Worm (Caenorhabditis elegans) whole organism, L2 larva: ENCODE data around the gene epic-2.

Experiments used
- C34F6.9 ChIP-seq: fragments of 150-350 bp; optimal IDR thresholded peaks from 2 replicates; lab custom pipeline; 2014; ENCODE audit warnings: missing biosample characterization, missing genetic modification characterization
- F13H6.1 ChIP-seq: sonication (generic microtip); optimal IDR thresholded peaks from 2 replicates; lab custom pipeline; 2016; ENCODE audit warnings: missing genetic modification characterization, missing compliant biosample characterization
- R02D3.7 ChIP-seq: fragments of 150-350 bp; optimal IDR thresholded peaks from 2 replicates; lab custom pipeline; 2014; ENCODE audit warnings: missing biosample characterization, missing genetic modification characterization
- ZK546.5 ChIP-seq: sonication (generic microtip); optimal IDR thresholded peaks from 2 replicates; lab custom pipeline; 2017; ENCODE audit warnings: missing biosample characterization, missing genetic modification characterization
- aly-2 ChIP-seq: fragments of 150-350 bp; optimal IDR thresholded peaks from 2 replicates; lab custom pipeline; 2014; ENCODE audit warnings: missing biosample characterization, missing genetic modification characterization
- ama-1 ChIP-seq: fragments of 150-350 bp; optimal IDR thresholded peaks from 2 replicates; lab custom pipeline; 2018; ENCODE audit warnings: inconsistent platforms
- ceh-16 ChIP-seq: fragments of 150-350 bp; optimal IDR thresholded peaks from 2 replicates; lab custom pipeline; 2014; ENCODE audit warnings: missing biosample characterization, missing genetic modification characterization
- ceh-82 ChIP-seq: fragments of 150-350 bp; optimal IDR thresholded peaks from 2 replicates; lab custom pipeline; 2014; ENCODE audit warnings: missing biosample characterization, missing genetic modification characterization
- crh-2 ChIP-seq: sonication (generic microtip); optimal IDR thresholded peaks from 2 replicates; lab custom pipeline; 2017; ENCODE audit warnings: missing biosample characterization, missing genetic modification characterization
- dmd-4 ChIP-seq: sonication (generic microtip); optimal IDR thresholded peaks from 2 replicates; lab custom pipeline; 2017; ENCODE audit warnings: missing biosample characterization, missing genetic modification characterization
- elt-3 ChIP-seq: sonication (generic microtip); optimal IDR thresholded peaks from 2 replicates; lab custom pipeline; 2017; ENCODE audit warnings: missing biosample characterization, missing genetic modification characterization
- gmeb-1 ChIP-seq: fragments of 150-350 bp; optimal IDR thresholded peaks from 2 replicates; lab custom pipeline; 2014; ENCODE audit warnings: missing biosample characterization, missing genetic modification characterization
- lin-11 ChIP-seq: fragments of 150-350 bp; sonication (generic microtip); optimal IDR thresholded peaks from 2 replicates; lab custom pipeline; 2014; ENCODE audit warnings: missing biosample characterization, missing genetic modification characterization, inconsistent platforms, mixed read lengths
- mab-5 ChIP-seq: fragments of 150-350 bp; optimal IDR thresholded peaks from 2 replicates; lab custom pipeline; 2014; ENCODE audit warnings: missing biosample characterization, missing genetic modification characterization
- mbf-1 ChIP-seq: sonication (generic microtip); optimal IDR thresholded peaks from 2 replicates; lab custom pipeline; 2017; ENCODE audit warnings: missing biosample characterization, missing genetic modification characterization
- mdl-1 ChIP-seq, 2 experiments: fragments of 150-350 bp in 1 of 2; sonication (generic microtip) in 1 of 2; optimal IDR thresholded peaks; 2 replicates each; lab custom pipeline; 2017; ENCODE audit warnings: missing biosample characterization in 2 of 2, missing genetic modification characterization in 2 of 2
- nhr-10 ChIP-seq: sonication (generic microtip); optimal IDR thresholded peaks from 2 replicates; lab custom pipeline; 2017; ENCODE audit warnings: missing biosample characterization, missing genetic modification characterization
- nhr-11 ChIP-seq: fragments of 150-350 bp; optimal IDR thresholded peaks from 2 replicates; lab custom pipeline; 2014; ENCODE audit warnings: missing biosample characterization, missing genetic modification characterization
- nhr-129 ChIP-seq: fragments of 150-350 bp; optimal IDR thresholded peaks from 2 replicates; lab custom pipeline; 2014; ENCODE audit warnings: missing biosample characterization, missing genetic modification characterization
- nhr-23 ChIP-seq: fragments of 150-350 bp; optimal IDR thresholded peaks from 2 replicates; lab custom pipeline; 2014; ENCODE audit warnings: missing biosample characterization, missing genetic modification reagents, missing genetic modification characterization
- nhr-237 ChIP-seq: fragments of 150-350 bp; optimal IDR thresholded peaks from 2 replicates; lab custom pipeline; 2014; ENCODE audit warnings: missing biosample characterization, missing genetic modification characterization
- nhr-25 ChIP-seq: fragments of 150-350 bp; sonication (generic microtip); optimal IDR thresholded peaks from 3 replicates; lab custom pipeline; 2014; ENCODE audit warnings: missing biosample characterization, missing genetic modification characterization
- nhr-6 ChIP-seq: fragments of 150-350 bp; optimal IDR thresholded peaks from 2 replicates; lab custom pipeline; 2014; ENCODE audit warnings: missing biosample characterization, missing genetic modification characterization
- nhr-77 ChIP-seq: fragments of 150-350 bp; optimal IDR thresholded peaks from 2 replicates; lab custom pipeline; 2014; ENCODE audit warnings: missing biosample characterization, missing genetic modification characterization
- peb-1 ChIP-seq: fragments of 150-350 bp; optimal IDR thresholded peaks from 2 replicates; lab custom pipeline; 2014; ENCODE audit warnings: missing biosample characterization, missing genetic modification characterization
- sem-4 ChIP-seq: fragments of 150-350 bp; optimal IDR thresholded peaks from 2 replicates; lab custom pipeline; 2014; ENCODE audit warnings: missing biosample characterization, missing genetic modification reagents, missing genetic modification characterization
- skn-1 ChIP-seq: sonication (generic microtip); optimal IDR thresholded peaks from 2 replicates; lab custom pipeline; 2017; ENCODE audit warnings: missing biosample characterization, missing genetic modification characterization
- sma-3 ChIP-seq: sonication (generic microtip); optimal IDR thresholded peaks from 2 replicates; lab custom pipeline; 2016; ENCODE audit warnings: missing genetic modification reagents, missing genetic modification characterization, missing compliant biosample characterization
- snpc-4 ChIP-seq: fragments of 150-350 bp; optimal IDR thresholded peaks from 2 replicates; lab custom pipeline; 2014; ENCODE audit warnings: missing biosample characterization, missing genetic modification characterization
- unc-39 ChIP-seq: fragments of 150-350 bp; optimal IDR thresholded peaks from 2 replicates; lab custom pipeline; 2014; ENCODE audit warnings: missing biosample characterization, missing genetic modification characterization
- unc-55 ChIP-seq: fragments of 150-350 bp; sonication (generic microtip); optimal IDR thresholded peaks from 3 replicates; lab custom pipeline; 2014; ENCODE audit warnings: missing biosample characterization, missing genetic modification reagents, missing genetic modification characterization
- unc-62 ChIP-seq: fragments of 150-350 bp; optimal IDR thresholded peaks from 2 replicates; lab custom pipeline; 2014; ENCODE audit warnings: missing biosample characterization, missing genetic modification reagents, missing genetic modification characterization
- ztf-1 ChIP-seq: fragments of 200-800 bp; sonication (Bioruptor generic); conservative IDR thresholded peaks from 2 replicates; pipeline ENCODE4 v1.3.6; 2022; ENCODE audit warnings: missing genetic modification characterization, missing compliant biosample characterization
- ztf-11 ChIP-seq: sonication (generic microtip); optimal IDR thresholded peaks from 2 replicates; lab custom pipeline; 2017; ENCODE audit warnings: missing biosample characterization, missing genetic modification characterization

epic-2 gene

DNA sequence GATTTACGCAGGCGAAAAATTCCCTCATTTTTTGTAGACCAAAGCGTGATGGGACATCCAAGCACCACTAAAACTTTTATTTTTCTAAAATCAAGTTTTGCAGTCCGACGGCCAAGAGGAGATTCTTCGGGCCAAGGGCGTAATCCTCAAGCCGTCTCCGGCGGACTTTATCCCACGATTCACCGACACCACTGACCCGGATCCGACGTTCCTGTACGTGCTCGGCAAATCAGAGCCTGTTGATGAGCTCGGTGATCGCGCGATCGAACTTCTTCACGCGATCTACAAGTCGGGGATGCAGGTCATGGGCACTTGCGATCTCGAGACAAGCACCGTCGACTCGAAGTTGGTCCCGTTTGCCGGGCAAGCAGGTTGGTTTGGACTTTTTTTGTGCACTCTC is 7.0 kb upstream of the epic-2 start:
- TF ChIP-seq ztf-1 (GFP tag; lab: Robert Waterston, UW) (no peak), ceh-16 (tag; lab: Kevin White, UChicago) (no peak), peb-1 (tag; lab: Kevin White, UChicago) (no peak), ceh-82 (tag; lab: Kevin White, UChicago) (no peak), nhr-237 (tag; lab: Kevin White, UChicago) (no peak), unc-39 (tag; lab: Kevin White, UChicago) (no peak), F13H6.1 (no peak), elt-3 (no peak)
- TF ChIP-seq, all 48 proteins: peak for 0

DNA sequence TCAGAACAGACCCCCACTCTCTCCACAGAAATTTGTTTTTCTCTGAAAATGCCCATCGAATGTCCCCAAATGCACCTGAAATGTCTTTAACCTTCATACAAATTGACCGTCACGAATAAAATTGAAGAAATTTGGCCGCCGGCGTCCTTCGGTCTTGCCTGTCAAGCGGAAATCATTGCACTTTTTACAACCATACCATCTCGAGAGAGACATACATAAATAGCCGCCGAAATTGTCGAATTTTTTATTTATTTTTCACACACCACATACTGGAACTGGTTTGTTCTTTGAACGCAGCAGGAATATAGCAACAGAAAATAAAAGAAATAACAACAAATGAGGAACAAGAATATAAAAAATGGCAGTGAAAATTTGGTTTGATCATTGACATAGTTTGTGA is 4.9 kb upstream of the epic-2 start:
- TF ChIP-seq nhr-25 = peak; percentile 74
- TF ChIP-seq ceh-16 (tag; lab: Kevin White, UChicago) = no peak
- TF ChIP-seq ztf-11 = no peak
- no peak for TF ChIP-seq nhr-129
- no peak for TF ChIP-seq unc-39 (tag; lab: Kevin White, UChicago)
- no peak for TF ChIP-seq mbf-1
- TF ChIP-seq lin-11 (tag; lab: Kevin White, UChicago) = no peak

DNA sequence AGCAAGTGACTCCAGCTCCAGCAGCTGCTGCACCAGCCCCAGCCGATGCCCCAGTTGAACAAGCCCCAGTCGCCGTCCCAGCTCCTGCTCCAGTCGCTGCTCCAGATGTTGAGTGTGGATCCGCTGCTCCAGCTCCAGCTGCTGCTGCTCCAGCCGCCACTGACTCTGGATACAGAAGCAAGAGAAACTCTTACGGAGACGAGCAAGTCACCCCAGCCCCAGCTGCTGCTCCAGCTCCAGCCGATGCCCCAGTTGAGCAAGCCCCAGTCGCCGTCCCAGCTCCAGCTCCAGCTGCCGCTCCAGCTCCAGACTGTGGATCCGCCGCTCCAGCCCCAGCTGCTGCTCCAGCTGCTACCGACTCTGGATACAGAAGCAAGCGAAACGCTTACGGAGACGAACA is 1.0 kb downstream of the epic-2 start:
- TF ChIP-seq crh-2 (tag; lab: Kevin White, UChicago) = no peak
- TF ChIP-seq unc-55 (GFP tag; lab: Kevin White, UChicago) = no peak
- no peak for TF ChIP-seq C34F6.9 (tag; lab: Kevin White, UChicago)
- no peak for TF ChIP-seq dmd-4 (tag; lab: Kevin White, UChicago)
- TF ChIP-seq skn-1 (tag; lab: Kevin White, UChicago) = no peak
- TF ChIP-seq lin-11 (tag; lab: Kevin White, UChicago) = no peak
- no peak for TF ChIP-seq gmeb-1 (tag; lab: Kevin White, UChicago)
- TF ChIP-seq ama-1 (lab: Kevin White, UChicago) = no peak
- no peak for TF ChIP-seq nhr-237 (tag; lab: Kevin White, UChicago)
- TF ChIP-seq nhr-11 (tag; lab: Kevin White, UChicago) = no peak
- no peak for TF ChIP-seq F13H6.1
- TF ChIP-seq sma-3 (GFP tag; lab: Kevin White, UChicago) = no peak
- no peak for TF ChIP-seq snpc-4 (tag; lab: Kevin White, UChicago)
- no peak for TF ChIP-seq ceh-82 (tag; lab: Kevin White, UChicago)
- TF ChIP-seq ztf-1 (GFP tag; lab: Robert Waterston, UW) = no peak

DNA sequence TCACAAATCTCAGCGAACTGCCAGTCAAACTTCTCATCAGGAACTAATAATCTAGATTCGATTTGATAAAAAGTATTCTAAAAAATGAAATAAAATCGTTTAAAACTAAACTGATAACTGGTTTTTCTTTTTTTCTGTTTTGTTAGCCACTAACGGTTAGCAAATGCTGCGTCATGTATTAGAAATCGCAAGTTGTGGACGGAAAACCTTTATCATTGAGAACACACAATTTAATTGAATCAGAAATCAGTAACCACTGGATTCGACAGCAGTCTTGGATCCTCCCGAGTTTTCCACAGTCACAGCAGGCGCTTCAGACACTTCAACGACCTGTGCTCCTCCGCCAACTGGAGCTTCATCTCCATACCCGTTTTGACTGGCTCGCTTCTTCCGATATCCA is 2.4 kb downstream of the epic-2 start:
- TF ChIP-seq sma-3 (GFP tag; lab: Kevin White, UChicago) (peak; percentile 40), nhr-25 (peak; percentile 27), ama-1 (lab: Kevin White, UChicago) (peak; percentile 28), skn-1 (tag; lab: Kevin White, UChicago) (no peak)

DNA sequence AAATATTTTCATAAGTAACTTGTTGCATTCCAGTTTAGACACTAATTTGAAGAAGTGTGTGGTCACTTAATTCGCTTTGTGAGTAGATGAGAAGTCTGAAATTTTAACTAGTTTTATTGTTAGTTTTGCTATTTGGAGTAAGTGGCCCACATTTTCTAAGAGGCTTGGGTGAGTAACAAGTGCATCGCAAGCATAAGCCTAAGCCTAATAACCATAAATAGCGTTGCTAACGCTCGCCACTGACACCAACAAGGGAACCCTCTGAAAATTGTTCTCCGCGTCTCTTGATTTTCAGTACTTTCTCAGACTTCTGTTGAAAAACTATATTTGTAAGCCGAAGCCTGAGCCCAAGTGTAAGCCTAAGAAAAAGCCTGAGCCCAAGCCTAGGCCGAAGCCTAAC is 3.7 kb downstream of the epic-2 start, which contains the start of gene epic-3:
Gene epic-3 (minus strand): TSS at position 101 of the 400 bp plus-strand sequence.
- no peak for TF ChIP-seq F13H6.1
- TF ChIP-seq snpc-4 (tag; lab: Kevin White, UChicago) = no peak
- no peak for TF ChIP-seq nhr-237 (tag; lab: Kevin White, UChicago)
- no peak for TF ChIP-seq sma-3 (GFP tag; lab: Kevin White, UChicago)
- no peak for TF ChIP-seq mdl-1 (tag; optimal IDR thresholded peaks at IDR 0.05; lab: Kevin White, UChicago)
- TF ChIP-seq peb-1 (tag; lab: Kevin White, UChicago) = no peak
- TF ChIP-seq ZK546.5 (tag; lab: Kevin White, UChicago) = no peak
- no peak for TF ChIP-seq gmeb-1 (tag; lab: Kevin White, UChicago)
- TF ChIP-seq nhr-10 (tag; lab: Kevin White, UChicago) = no peak
- no peak for TF ChIP-seq skn-1 (tag; lab: Kevin White, UChicago)

DNA sequence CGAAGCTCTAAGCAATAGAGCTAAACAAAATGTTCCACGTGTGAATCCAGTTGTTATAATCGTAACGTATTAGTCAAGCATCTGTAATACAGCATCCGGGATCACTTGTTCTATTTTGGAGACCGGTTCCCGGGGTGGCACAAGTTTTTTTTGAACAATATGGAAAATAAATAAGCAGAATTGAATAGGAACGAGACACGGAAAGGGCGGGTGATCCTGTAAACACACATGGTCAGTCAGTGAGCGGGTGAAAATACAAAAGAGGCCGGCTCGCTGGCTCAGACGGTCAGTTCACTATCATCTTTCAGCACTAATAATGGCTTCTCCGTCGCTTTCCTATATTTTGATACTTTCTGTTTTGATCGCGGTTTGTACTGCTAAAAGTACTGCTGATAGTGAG is 5.3 kb downstream of the epic-2 start, which contains the start of gene K08D12.8:
Gene K08D12.8 (plus strand): TSS at position 301 of the 400 bp plus-strand sequence.
- TF ChIP-seq nhr-6 (tag; lab: Kevin White, UChicago) (no peak), mdl-1 (tag; optimal IDR thresholded peaks at IDR 0.05; lab: Kevin White, UChicago) (no peak)

DNA sequence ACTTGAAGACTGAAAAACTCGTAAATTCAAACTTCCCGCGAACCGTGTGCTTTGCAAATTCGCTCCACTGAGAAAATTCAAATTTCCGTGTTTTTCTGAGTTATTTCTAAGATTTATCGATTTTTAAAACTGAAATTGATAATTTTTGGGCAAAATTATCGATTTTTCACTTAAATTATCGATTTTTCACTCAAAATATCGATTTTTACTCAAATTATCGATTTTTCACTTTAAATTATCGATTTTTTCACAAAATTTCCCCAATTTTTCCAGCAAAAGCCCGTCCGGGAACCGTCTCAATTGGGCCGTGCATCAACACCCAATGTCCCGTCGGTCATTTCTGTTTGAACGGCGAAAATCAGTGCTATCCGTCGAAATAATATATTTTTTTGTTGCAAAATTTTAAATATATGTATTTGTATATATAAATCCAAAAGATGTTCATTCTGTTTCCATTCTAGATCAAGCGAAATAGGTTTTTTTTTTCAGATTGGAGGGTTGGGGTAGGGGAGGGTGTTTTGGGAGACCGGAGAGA is 7.0 kb downstream of the epic-2 start:
- TF ChIP-seq peb-1 (tag; lab: Kevin White, UChicago) (no peak), mab-5 (tag; lab: Kevin White, UChicago) (no peak), ztf-1 (GFP tag; lab: Robert Waterston, UW) (no peak), nhr-237 (tag; lab: Kevin White, UChicago) (no peak), dmd-4 (tag; lab: Kevin White, UChicago) (no peak), aly-2 (tag; lab: Kevin White, UChicago) (no peak), ama-1 (lab: Kevin White, UChicago) (no peak), nhr-23 (tag; lab: Kevin White, UChicago) (no peak), nhr-129 (no peak), snpc-4 (tag; lab: Kevin White, UChicago) (no peak), F13H6.1 (no peak), nhr-77 (tag; lab: Kevin White, UChicago) (no peak), skn-1 (tag; lab: Kevin White, UChicago) (no peak), unc-62 (GFP tag; lab: Kevin White, UChicago) (no peak), crh-2 (tag; lab: Kevin White, UChicago) (no peak), sem-4 (tag; lab: Kevin White, UChicago) (no peak), R02D3.7 (tag; lab: Kevin White, UChicago) (no peak), ZK546.5 (tag; lab: Kevin White, UChicago) (no peak), nhr-10 (tag; lab: Kevin White, UChicago) (no peak)
- TF ChIP-seq, all 48 proteins: peak for 0
